Worm (Caenorhabditis elegans): ENCODE results near the gene dpm-3.

Gene dpm-3

DNA sequence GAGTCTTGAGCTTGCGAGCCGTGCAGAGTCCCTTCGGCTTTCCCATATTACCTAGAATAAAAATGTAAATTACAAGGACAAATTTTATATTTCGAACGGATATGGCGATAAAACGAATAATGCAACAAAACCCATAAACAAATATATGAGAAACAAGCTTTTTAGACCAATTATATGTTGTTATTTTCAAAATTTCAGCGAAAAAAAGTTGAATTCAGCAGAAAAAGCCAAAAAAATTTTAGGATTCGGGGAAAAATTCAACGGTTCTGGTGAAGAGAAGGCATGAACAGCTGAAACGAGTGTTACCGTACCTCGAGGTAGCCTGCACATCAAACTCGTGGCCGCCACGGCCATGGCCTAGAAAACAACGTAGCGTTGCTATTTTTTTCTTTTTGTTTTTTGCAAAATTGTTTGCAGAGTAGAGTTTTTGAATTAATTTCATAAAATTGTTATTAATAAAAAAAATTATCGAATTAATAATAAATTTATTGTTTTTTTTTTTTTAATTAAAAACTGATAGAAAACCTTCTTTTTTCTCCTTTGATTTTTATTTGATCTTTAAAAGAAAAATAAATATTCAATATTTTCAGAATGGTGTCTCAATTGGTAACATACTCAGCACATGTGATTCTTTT is at the start of gene dpm-3, which contains the start of gene rps-23:
Gene dpm-3 (plus strand): TSS at position 585 of the 635 bp plus-strand sequence.
Gene rps-23 (minus strand): TSS at position 51 of the 635 bp plus-strand sequence.
- no peak for TF ChIP-seq unc-39 (tag; optimal IDR thresholded peaks at IDR 0.05)
- TF ChIP-seq bed-3 (GFP tag; optimal IDR thresholded peaks at IDR 0.05): no peak
- no peak for TF ChIP-seq ztf-11 (tag; optimal IDR thresholded peaks at IDR 0.05)
- TF ChIP-seq drap-1 (GFP tag; optimal IDR thresholded peaks at IDR 0.05): peak; percentile 50
- TF ChIP-seq nhr-237 (tag; optimal IDR thresholded peaks at IDR 0.05): peak; percentile 83
- no peak for TF ChIP-seq elt-3 (tag; optimal IDR thresholded peaks at IDR 0.05)
- TF ChIP-seq cnd-1 (tag; optimal IDR thresholded peaks at IDR 0.05): peak; percentile 49
- TF ChIP-seq nhr-12 (tag; optimal IDR thresholded peaks at IDR 0.05): no peak
- peak; percentile 45 for TF ChIP-seq M03D4.4 (tag; optimal IDR thresholded peaks at IDR 0.05)
- TF ChIP-seq ham-2 (GFP tag; optimal IDR thresholded peaks at IDR 0.05): peak; percentile 37
- TF ChIP-seq lin-13 (tag; optimal IDR thresholded peaks at IDR 0.05): peak; percentile 83
- no peak for TF ChIP-seq ces-1 (GFP tag; optimal IDR thresholded peaks at IDR 0.05)
- peak; percentile 49 for TF ChIP-seq unc-62 (GFP tag; optimal IDR thresholded peaks at IDR 0.05)
- no peak for TF ChIP-seq blmp-1 (tag; optimal IDR thresholded peaks at IDR 0.05)
- peak; percentile 45 for TF ChIP-seq ceh-43 (GFP tag; optimal IDR thresholded peaks at IDR 0.05)
- peak; percentile 88 for TF ChIP-seq ceh-39 (tag; optimal IDR thresholded peaks at IDR 0.05)
- peak; percentile 43 for TF ChIP-seq unc-120 (tag; optimal IDR thresholded peaks at IDR 0.05; ENCODE audit: poor library complexity, severe bottlenecking)
- TF ChIP-seq lin-32 (GFP tag; optimal IDR thresholded peaks at IDR 0.05): no peak
- TF ChIP-seq elt-1 (tag; optimal IDR thresholded peaks at IDR 0.05; ENCODE audit: borderline replicate concordance, insufficient read depth): no peak
- TF ChIP-seq ceh-83 (GFP tag; optimal IDR thresholded peaks at IDR 0.05): no peak
- peak; percentile 99 for TF ChIP-seq lsy-2 (tag; optimal IDR thresholded peaks at IDR 0.05)
- peak; percentile 67 for TF ChIP-seq pha-4 (tag; optimal IDR thresholded peaks at IDR 0.05)
- no peak for TF ChIP-seq sem-2 (GFP tag; optimal IDR thresholded peaks at IDR 0.05)
- no peak for TF ChIP-seq nhr-28 (tag; optimal IDR thresholded peaks at IDR 0.05)
- no peak for TF ChIP-seq flh-1 (GFP tag; optimal IDR thresholded peaks at IDR 0.05)
- peak; percentile 78 for TF ChIP-seq sptf-1 (tag; optimal IDR thresholded peaks at IDR 0.05)
- no peak for TF ChIP-seq snpc-4 (tag; optimal IDR thresholded peaks at IDR 0.05)
- peak; percentile 22 for TF ChIP-seq mls-2 (tag; optimal IDR thresholded peaks at IDR 0.05)
- TF ChIP-seq zip-8 (tag; optimal IDR thresholded peaks at IDR 0.05): no peak
- peak; percentile 45 for TF ChIP-seq mab-5 (tag; optimal IDR thresholded peaks at IDR 0.05)
- TF ChIP-seq mep-1 (tag; optimal IDR thresholded peaks at IDR 0.05): peak; percentile 80
- TF ChIP-seq nhr-2 (tag; optimal IDR thresholded peaks at IDR 0.05): peak; percentile 64
- TF ChIP-seq hlh-1 (tag; optimal IDR thresholded peaks at IDR 0.05): peak; percentile 85
- TF ChIP-seq tbx-8 (GFP tag; optimal IDR thresholded peaks at IDR 0.05): no peak
- no peak for TF ChIP-seq nhr-76 (tag; optimal IDR thresholded peaks at IDR 0.05)

ce11 chrIV:12349639-12350038 is 41.7 kb upstream of the dpm-3 start, which contains the start of gene best-22:
best-22 (plus strand) TSS chrIV:12349939.
- no peak for TF ChIP-seq elt-1 (tag; optimal IDR thresholded peaks at IDR 0.05; ENCODE audit: borderline replicate concordance, insufficient read depth)
- no peak for TF ChIP-seq nhr-76 (tag; optimal IDR thresholded peaks at IDR 0.05)
- no peak for TF ChIP-seq pha-4 (tag; optimal IDR thresholded peaks at IDR 0.05)
- TF ChIP-seq unc-120 (tag; optimal IDR thresholded peaks at IDR 0.05; ENCODE audit: poor library complexity, severe bottlenecking): no peak
- TF ChIP-seq drap-1 (GFP tag; optimal IDR thresholded peaks at IDR 0.05): no peak
- TF ChIP-seq tbx-8 (GFP tag; optimal IDR thresholded peaks at IDR 0.05): no peak
- no peak for TF ChIP-seq snpc-4 (tag; optimal IDR thresholded peaks at IDR 0.05)
- TF ChIP-seq zip-8 (tag; optimal IDR thresholded peaks at IDR 0.05): no peak
- TF ChIP-seq unc-39 (tag; optimal IDR thresholded peaks at IDR 0.05): no peak
- TF ChIP-seq hlh-1 (tag; optimal IDR thresholded peaks at IDR 0.05): no peak
- TF ChIP-seq M03D4.4 (tag; optimal IDR thresholded peaks at IDR 0.05): no peak

DNA sequence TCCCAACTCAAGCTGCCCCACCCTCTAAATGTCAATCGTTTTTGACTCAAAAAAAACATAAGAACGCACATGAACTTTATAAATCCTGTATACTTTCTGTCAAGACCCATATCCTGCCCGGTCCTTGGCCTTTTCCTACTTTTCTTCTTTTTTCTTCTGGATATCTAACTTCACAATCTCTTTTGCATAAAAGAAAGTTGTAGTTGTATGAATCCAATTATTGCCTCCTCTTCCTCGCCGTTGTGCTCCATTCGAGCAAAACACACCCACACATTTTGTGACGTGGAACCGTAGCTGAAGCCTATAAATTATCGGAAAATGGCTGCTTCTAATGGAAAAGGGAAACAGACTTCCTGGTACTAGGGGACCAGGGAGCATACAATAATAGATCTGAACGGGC is 41.2 kb upstream of the dpm-3 start:
- TF ChIP-seq bed-3 (GFP tag; optimal IDR thresholded peaks at IDR 0.05) (no peak), ces-1 (GFP tag; optimal IDR thresholded peaks at IDR 0.05) (peak; percentile 23)
